Worm (Caenorhabditis elegans): Measurements from ENCODE around the gene nipi-3.
A peak's percentile ranks its signal among the peaks of the same experiment; 100 is the strongest.

The nipi-3 gene

DNA sequence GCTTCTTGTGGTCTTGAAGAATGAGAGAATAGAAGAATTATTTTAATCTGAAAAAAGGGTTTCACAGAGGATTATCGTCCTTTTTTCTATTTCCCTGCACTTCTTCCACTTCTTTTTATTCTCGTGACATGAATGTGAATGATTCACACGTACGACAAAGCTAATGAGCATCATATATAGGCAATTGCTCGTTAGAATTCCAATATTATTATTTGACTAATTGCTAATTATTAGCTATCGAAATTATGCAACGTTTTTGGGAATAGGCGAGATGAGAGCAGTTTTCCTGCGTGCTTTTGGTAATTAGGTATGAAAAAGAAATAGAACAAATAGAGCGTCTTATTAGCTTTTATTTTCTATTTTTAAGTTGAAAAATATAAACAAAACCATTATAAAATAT is 50.0 kb downstream of the nipi-3 start:
- TF ChIP-seq nhr-12 (tag; optimal IDR thresholded peaks at IDR 0.05) (no peak), hlh-1 (tag; optimal IDR thresholded peaks at IDR 0.05) (no peak)

DNA sequence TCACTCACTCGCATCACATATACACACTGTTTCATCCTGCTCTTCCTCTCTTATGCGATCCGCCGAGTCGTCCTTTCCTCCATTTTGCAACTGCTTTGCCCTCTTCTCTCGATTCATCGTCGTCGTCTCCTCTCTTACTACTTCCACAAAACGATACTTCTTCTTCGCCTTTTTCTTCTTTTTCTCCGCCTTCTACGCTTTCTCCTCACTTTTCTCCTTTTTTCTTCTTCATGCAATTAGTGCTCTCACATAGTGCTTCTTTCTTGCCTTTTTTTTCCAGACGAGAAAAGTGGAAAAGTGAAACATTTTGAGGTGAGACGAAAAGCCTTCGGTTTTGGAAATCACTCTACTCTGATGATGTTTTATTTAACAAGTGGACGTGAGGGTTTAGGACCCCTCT is 51.8 kb downstream of the nipi-3 start:
- peak; percentile 77 for TF ChIP-seq ces-1 (GFP tag; optimal IDR thresholded peaks at IDR 0.05)
- no peak for TF ChIP-seq zip-8 (tag; optimal IDR thresholded peaks at IDR 0.05)

Data from whole organism, mixed stage, embryonic.